Worm (Caenorhabditis elegans): ENCODE results near the gene hpl-2.

Gene hpl-2

DNA sequence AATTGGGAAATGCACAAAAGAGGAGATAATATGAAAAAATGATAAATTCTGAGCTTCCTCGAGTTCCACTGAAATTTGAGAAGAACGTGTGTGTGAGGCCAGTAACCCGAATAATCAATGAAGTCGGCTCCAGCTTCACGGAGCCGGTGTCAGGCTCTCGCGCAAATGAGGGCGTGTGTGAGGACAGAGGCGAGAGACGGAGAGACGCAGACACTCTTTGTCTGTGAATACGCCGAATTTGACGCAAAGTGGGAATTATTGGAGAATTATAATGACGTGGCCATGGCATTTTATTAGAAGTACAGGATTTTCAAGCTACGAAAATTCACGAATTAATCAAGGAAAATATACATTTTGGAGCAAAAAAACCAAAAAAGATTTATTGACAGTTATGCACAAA is 15.4 kb downstream of the hpl-2 start (continued):
- TF ChIP-seq nhr-48 (tag; optimal IDR thresholded peaks at IDR 0.05) (peak; percentile 7), tra-1 (GFP tag; IDR thresholded peaks at IDR 0.05) (no peak), nhr-102 (tag; optimal IDR thresholded peaks at IDR 0.05) (peak; percentile 23), hlh-11 (tag; optimal IDR thresholded peaks at IDR 0.05) (peak; percentile 71), F49E8.2 (tag; optimal IDR thresholded peaks at IDR 0.05; ENCODE audit: borderline replicate concordance) (no peak), attf-4 (tag; optimal IDR thresholded peaks at IDR 0.05) (no peak), nhr-10 (tag; optimal IDR thresholded peaks at IDR 0.05) (no peak), zfp-3 (GFP tag; conservative IDR thresholded peaks at IDR 0.05) (0 out of 2 replicates have a peak, but pooled peaks have one; percentile 49), dmd-6 (GFP tag; IDR thresholded peaks at IDR 0.05) (0 out of 2 replicates have a peak, but pooled peaks have one; percentile 14)

DNA sequence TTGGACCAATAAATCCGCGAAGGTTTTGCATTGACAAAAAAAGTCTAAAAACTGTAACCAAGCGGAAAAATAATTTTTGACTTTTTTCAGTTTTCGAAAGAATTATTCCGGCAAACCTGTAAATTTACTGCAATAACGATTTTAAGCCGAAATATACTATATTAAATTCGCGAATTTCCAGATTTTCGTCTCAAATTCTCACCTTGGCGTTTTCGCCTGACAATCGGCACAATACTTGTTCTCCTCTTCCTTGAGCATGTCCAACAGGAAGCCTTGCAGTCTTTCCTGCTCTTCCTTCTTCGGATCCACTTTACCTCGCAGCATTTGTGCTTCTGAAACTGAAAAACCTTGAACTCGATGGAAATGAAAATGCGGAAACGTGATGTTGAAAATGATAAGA is 15.9 kb downstream of the hpl-2 start, which contains the start of gene smap-1:
Gene smap-1 (minus strand): TSS at position 338 of the 400 bp plus-strand sequence.
- TF ChIP-seq pqm-1 (tag; optimal IDR thresholded peaks at IDR 0.05) = no peak
- no peak for TF ChIP-seq nhr-28 (tag; optimal IDR thresholded peaks at IDR 0.05)
- TF ChIP-seq unc-62 (GFP tag; optimal IDR thresholded peaks at IDR 0.05 in 1 of 2) = peak in 1 of 2 experiments; percentile 56
- TF ChIP-seq unc-62 (tag; optimal IDR thresholded peaks at IDR 0.05) = no peak

DNA sequence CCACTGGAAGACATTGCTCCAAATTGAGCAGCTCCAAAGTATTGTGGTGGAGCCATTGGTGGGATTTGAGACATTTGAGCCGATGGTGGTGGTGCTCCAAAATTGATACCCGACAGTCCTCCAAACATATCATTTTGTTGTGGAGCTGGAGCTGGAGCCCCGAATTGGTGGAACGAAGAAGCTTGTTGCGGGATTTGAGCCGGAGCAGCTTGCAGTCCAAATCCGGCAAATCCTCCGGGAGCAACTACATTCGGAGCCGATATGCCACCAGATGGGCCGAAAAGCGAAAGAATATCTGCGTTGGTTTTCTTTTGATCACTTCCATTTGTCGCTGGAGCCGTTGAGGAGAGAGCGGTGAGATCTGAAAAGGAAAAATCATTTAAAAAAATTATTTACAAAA is 17.2 kb downstream of the hpl-2 start:
- TF ChIP-seq zip-11 (GFP tag; IDR thresholded peaks at IDR 0.05) (no peak), aha-1 (tag) (peak; percentile 88), F49E8.2 (tag; optimal IDR thresholded peaks at IDR 0.05; ENCODE audit: borderline replicate concordance) (no peak)

DNA sequence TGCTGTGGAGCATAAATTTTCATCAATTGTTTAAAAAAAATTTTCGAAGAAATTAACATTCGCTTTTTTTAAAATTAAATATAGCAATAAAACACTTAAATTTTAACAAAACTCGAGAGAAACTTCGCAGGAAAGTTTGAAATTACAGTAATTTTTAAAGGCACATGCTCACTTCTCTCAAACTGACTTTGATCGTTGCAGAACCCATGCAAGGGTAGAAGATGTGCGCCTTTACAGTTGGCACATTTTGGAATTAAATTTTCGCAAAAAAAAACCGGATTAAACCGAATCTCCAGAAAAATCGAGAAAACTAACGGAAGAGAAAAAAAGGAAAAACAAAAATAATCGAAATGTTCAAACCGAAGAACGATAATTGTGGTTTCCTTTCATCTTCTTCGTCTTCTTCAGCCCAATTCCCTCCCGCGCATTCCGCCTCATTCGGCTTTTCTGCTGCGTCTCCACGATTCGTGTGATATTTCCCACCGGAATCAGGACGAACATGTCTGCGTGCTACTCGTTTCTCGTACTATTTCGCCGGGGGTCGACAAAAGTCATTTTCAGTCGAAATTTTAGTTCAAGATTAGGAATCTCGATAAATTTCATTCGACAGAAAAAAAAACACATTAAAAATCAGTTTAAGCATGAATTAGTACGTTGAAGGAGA is 18.9 kb downstream of the hpl-2 start:
- TF ChIP-seq nhr-76 (tag; optimal IDR thresholded peaks at IDR 0.05) (no peak), ceh-62 (tag; optimal IDR thresholded peaks at IDR 0.05) (no peak), lin-38 (GFP tag; IDR thresholded peaks at IDR 0.05) (peak; percentile 33; the same call in 1 of the 2 replicates), D1046.2 (GFP tag; IDR thresholded peaks at IDR 0.05) (0 out of 2 replicates have a peak, but pooled peaks have one; percentile 10), unc-62 (GFP tag; optimal IDR thresholded peaks at IDR 0.05 in 1 of 2) (peak in 1 of 2 experiments; percentile 38), unc-62 (tag; optimal IDR thresholded peaks at IDR 0.05) (no peak), hlh-11 (tag; optimal IDR thresholded peaks at IDR 0.05) (peak; percentile 19), lsy-2 (tag; optimal IDR thresholded peaks at IDR 0.05) (peak in 1 of 2 experiments; percentile 8), zip-2 (tag; optimal IDR thresholded peaks at IDR 0.05) (no peak), dve-1 (tag; optimal IDR thresholded peaks at IDR 0.05; ENCODE audit: insufficient read depth) (peak; percentile 27), mes-2 (tag; optimal IDR thresholded peaks at IDR 0.05; ENCODE audit: poor library complexity, severe bottlenecking) (peak; percentile 36)

DNA sequence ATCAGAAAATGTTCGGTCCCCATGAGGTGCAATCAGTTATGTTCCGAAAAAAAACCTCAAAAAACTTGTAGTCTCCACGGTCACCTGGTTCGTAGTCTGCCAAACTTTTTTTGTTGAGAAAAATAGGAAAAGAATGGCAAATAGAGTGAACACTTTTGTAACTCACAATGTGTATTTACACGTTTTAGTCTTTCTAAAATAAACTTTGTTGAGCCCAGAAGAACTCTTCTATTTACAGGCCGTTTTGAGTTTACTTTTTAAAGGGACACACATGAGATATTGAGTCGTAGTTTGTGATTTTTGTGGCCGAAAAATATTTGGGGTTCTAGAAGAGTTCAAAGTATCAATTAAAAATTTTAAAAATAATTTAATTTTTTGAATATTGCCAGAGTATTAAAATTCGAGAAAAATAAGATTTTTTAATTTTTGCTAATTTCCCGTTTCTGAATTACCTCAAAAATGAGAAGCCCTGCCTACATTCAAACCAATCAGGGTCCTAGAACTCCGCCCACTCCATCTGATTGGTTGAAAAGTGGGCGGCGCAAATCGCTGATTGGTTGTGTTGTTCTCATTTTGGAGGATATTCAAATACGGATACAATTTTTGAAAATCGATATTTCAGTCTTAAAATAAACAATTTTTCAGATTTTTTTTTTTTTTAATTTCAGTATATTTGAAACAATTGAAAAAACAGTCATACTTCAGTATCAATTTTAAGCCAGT is 20.7 kb downstream of the hpl-2 start:
- peak; percentile 46 for TF ChIP-seq nhr-28 (tag; optimal IDR thresholded peaks at IDR 0.05)
- TF ChIP-seq ama-1 (optimal IDR thresholded peaks at IDR 0.05) = no peak
- no peak for TF ChIP-seq T26A8.4 (GFP tag; IDR thresholded peaks at IDR 0.05)

DNA sequence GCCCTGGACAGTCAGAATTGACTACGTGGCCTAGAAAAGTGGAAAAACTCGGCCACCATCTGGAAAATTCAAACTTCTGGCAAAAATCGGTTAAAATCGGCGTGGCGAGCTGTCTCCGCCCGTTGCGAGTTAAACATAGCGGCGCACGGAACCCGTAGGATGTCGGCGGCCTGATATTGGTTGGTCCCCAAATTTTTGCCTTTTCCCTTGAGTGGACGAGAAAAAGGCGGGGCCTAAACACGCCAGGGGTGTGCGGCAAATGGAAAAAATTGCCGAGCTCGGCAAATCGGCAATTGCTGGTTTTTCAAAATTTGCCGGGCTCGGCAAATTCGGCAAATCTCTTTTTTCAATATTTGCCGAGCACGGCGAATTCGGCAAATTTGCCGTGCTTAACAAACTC is 22.0 kb downstream of the hpl-2 start:
- TF ChIP-seq egl-27 (tag; optimal IDR thresholded peaks at IDR 0.05) (no peak), F37D6.2 (tag; optimal IDR thresholded peaks at IDR 0.05) (no peak), hlh-30 (tag; optimal IDR thresholded peaks at IDR 0.05; ENCODE audit: insufficient read depth) (no peak), ztf-7 (tag; optimal IDR thresholded peaks at IDR 0.05) (no peak), dpl-1 (GFP tag; optimal IDR thresholded peaks at IDR 0.05) (no peak), pqm-1 (tag; optimal IDR thresholded peaks at IDR 0.05) (no peak), mxl-3 (GFP tag; optimal IDR thresholded peaks at IDR 0.05) (no peak), attf-4 (tag; optimal IDR thresholded peaks at IDR 0.05) (no peak), zfp-3 (GFP tag; conservative IDR thresholded peaks at IDR 0.05) (no peak), nhr-237 (tag; optimal IDR thresholded peaks at IDR 0.05) (no peak), zag-1 (tag; optimal IDR thresholded peaks at IDR 0.05) (no peak), F26F4.8 (GFP tag; conservative IDR thresholded peaks at IDR 0.05) (0 out of 2 replicates have a peak, but pooled peaks have one; percentile 17), cey-2 (tag; optimal IDR thresholded peaks at IDR 0.05; ENCODE audit: borderline replicate concordance, insufficient read depth) (no peak), arid-1 (GFP tag; conservative IDR thresholded peaks at IDR 0.05) (no peak), nhr-11 (tag; optimal IDR thresholded peaks at IDR 0.05) (no peak), Y48G9A.11 (GFP tag; IDR thresholded peaks at IDR 0.05) (peak; percentile 50; the same call in 1 of the 2 replicates), mes-2 (tag; optimal IDR thresholded peaks at IDR 0.05; ENCODE audit: poor library complexity, severe bottlenecking) (no peak), unc-62 (GFP tag; optimal IDR thresholded peaks at IDR 0.05 in 1 of 2) (no peak), unc-62 (tag; optimal IDR thresholded peaks at IDR 0.05) (no peak), nhr-41 (GFP tag; IDR thresholded peaks at IDR 0.05) (no peak)
